Worm (Caenorhabditis elegans) whole organism, L4 larva: ENCODE measurements around the gene F15B9.8.

Source experiments
- F10B5.3 ChIP-seq: sonication (generic microtip); optimal IDR thresholded peaks from 2 replicates; lab custom pipeline; 2016; ENCODE audit warnings: mild to moderate bottlenecking, missing genetic modification characterization, missing compliant biosample characterization
- F37D6.2 ChIP-seq: sonication (generic microtip); optimal IDR thresholded peaks from 2 replicates; lab custom pipeline; 2016; ENCODE audit warnings: mild to moderate bottlenecking, missing genetic modification characterization, missing compliant biosample characterization
- F44E2.7 ChIP-seq: fragments of 200-800 bp; sonication (Bioruptor generic); IDR thresholded peaks from 2 replicates; pipeline ENCODE4 v2.1.2; 2022; ENCODE audit warnings: missing genetic modification characterization, missing compliant biosample characterization
- F49E8.2 ChIP-seq: sonication (generic microtip); optimal IDR thresholded peaks from 2 replicates; lab custom pipeline; 2016; ENCODE audit warnings: missing compliant biosample characterization, mild to moderate bottlenecking, missing genetic modification characterization, borderline replicate concordance
- Y48G9A.11 ChIP-seq: fragments of 200-800 bp; sonication (Bioruptor generic); IDR thresholded peaks from 2 replicates; pipeline ENCODE4 v1.3.6; 2022; ENCODE audit warnings: missing genetic modification reagents, missing genetic modification characterization, missing compliant biosample characterization
- arid-1 ChIP-seq: fragments of 200-800 bp; sonication (Bioruptor generic); conservative IDR thresholded peaks from 2 replicates; pipeline ENCODE4 v1.3.6; 2022; ENCODE audit warnings: missing genetic modification reagents, missing genetic modification characterization, missing compliant biosample characterization
- daf-16 ChIP-seq, 3 experiments: sonication (generic microtip); optimal IDR thresholded peaks; 2 replicates each; lab custom pipeline; 2016 to 2017; ENCODE audit warnings: missing genetic modification characterization in 3 of 3, missing genetic modification reagents in 3 of 3, mild to moderate bottlenecking in 2 of 3, missing compliant biosample characterization in 2 of 3, missing biosample characterization in 1 of 3, moderate library complexity in 1 of 3
- daf-19 ChIP-seq: fragments of 200-800 bp; sonication (Bioruptor generic); conservative IDR thresholded peaks from 2 replicates; pipeline ENCODE4 v1.3.6; 2022; ENCODE audit warnings: missing genetic modification characterization, missing compliant biosample characterization
- dmd-6 ChIP-seq: fragments of 200-800 bp; sonication (Bioruptor generic); IDR thresholded peaks from 2 replicates; pipeline ENCODE4 v1.3.6; 2022; ENCODE audit warnings: missing genetic modification reagents, missing genetic modification characterization, missing compliant biosample characterization
- dmd-9 ChIP-seq: fragments of 200-800 bp; sonication (Bioruptor generic); IDR thresholded peaks from 2 replicates; pipeline ENCODE4 v1.3.6; 2022; ENCODE audit warnings: missing genetic modification reagents, missing genetic modification characterization, missing compliant biosample characterization
- dve-1 ChIP-seq: sonication (generic microtip); optimal IDR thresholded peaks from 2 replicates; lab custom pipeline; 2017; ENCODE audit warnings: antibody characterized with exemption, mild to moderate bottlenecking, missing genetic modification characterization, missing compliant biosample characterization; ENCODE audit not compliant: insufficient read depth
- egl-27 ChIP-seq: sonication (generic microtip); optimal IDR thresholded peaks from 3 replicates; lab custom pipeline; 2017; ENCODE audit warnings: missing biosample characterization, missing genetic modification reagents, missing genetic modification characterization
- egl-43 ChIP-seq: fragments of 200-800 bp; sonication (Bioruptor generic); IDR thresholded peaks from 2 replicates; pipeline ENCODE4 v1.3.6; 2022; ENCODE audit warnings: missing genetic modification reagents, missing genetic modification characterization, missing compliant biosample characterization
- fkh-10 ChIP-seq: fragments of 150-350 bp; optimal IDR thresholded peaks from 2 replicates; lab custom pipeline; 2014; ENCODE audit warnings: missing biosample characterization, missing genetic modification reagents, missing genetic modification characterization
- fos-1 ChIP-seq: fragments of 150-350 bp; optimal IDR thresholded peaks from 2 replicates; lab custom pipeline; 2014; ENCODE audit warnings: missing biosample characterization, missing genetic modification characterization
- hlh-11 ChIP-seq: fragments of 200-800 bp; sonication (Bioruptor generic); optimal IDR thresholded peaks from 2 replicates; lab custom pipeline; 2018; ENCODE audit warnings: mild to moderate bottlenecking, missing genetic modification characterization, missing compliant biosample characterization
- hlh-30 ChIP-seq: sonication (generic microtip); optimal IDR thresholded peaks from 2 replicates; lab custom pipeline; 2017; ENCODE audit warnings: antibody characterized with exemption, mild to moderate bottlenecking, missing genetic modification characterization, missing compliant biosample characterization; ENCODE audit not compliant: insufficient read depth
- hmg-1.1 ChIP-seq: fragments of 200-800 bp; sonication (Bioruptor generic); IDR thresholded peaks from 2 replicates; pipeline ENCODE4 v1.3.6; 2022; ENCODE audit warnings: missing genetic modification reagents, missing genetic modification characterization, missing compliant biosample characterization
- lim-7 ChIP-seq: fragments of 200-800 bp; sonication (Bioruptor generic); IDR thresholded peaks from 2 replicates; pipeline ENCODE4 v1.3.6; 2022; ENCODE audit warnings: missing genetic modification characterization, missing compliant biosample characterization
- lin-1 ChIP-seq: fragments of 200-800 bp; sonication (Bioruptor generic); IDR thresholded peaks from 2 replicates; pipeline ENCODE4 v1.3.6; 2022; ENCODE audit warnings: missing genetic modification reagents, missing genetic modification characterization, missing compliant biosample characterization
- lin-15B ChIP-seq: fragments of 150-350 bp; sonication (generic microtip); optimal IDR thresholded peaks from 3 replicates; lab custom pipeline; 2014; ENCODE audit warnings: missing biosample characterization, missing genetic modification characterization
- lin-38 ChIP-seq: fragments of 200-800 bp; sonication (Bioruptor generic); IDR thresholded peaks from 2 replicates; pipeline ENCODE4 v1.3.6; 2022; ENCODE audit warnings: missing genetic modification reagents, missing genetic modification characterization, missing compliant biosample characterization
- lir-3 ChIP-seq: sonication (generic microtip); optimal IDR thresholded peaks from 2 replicates; lab custom pipeline; 2016; ENCODE audit warnings: mild to moderate bottlenecking, missing genetic modification characterization, missing compliant biosample characterization
- nhr-237 ChIP-seq: sonication (generic microtip); optimal IDR thresholded peaks from 2 replicates; lab custom pipeline; 2017; ENCODE audit warnings: missing biosample characterization, missing genetic modification characterization
- nhr-28 ChIP-seq: fragments of 150-350 bp; optimal IDR thresholded peaks from 2 replicates; lab custom pipeline; 2014; ENCODE audit warnings: missing biosample characterization, missing genetic modification characterization
- nhr-76 ChIP-seq: fragments of 150-350 bp; optimal IDR thresholded peaks from 2 replicates; lab custom pipeline; 2014; ENCODE audit warnings: missing biosample characterization, missing genetic modification characterization
- nhr-77 ChIP-seq: fragments of 150-350 bp; optimal IDR thresholded peaks from 2 replicates; lab custom pipeline; 2014; ENCODE audit warnings: missing biosample characterization, missing genetic modification characterization
- pha-4 ChIP-seq, 2 experiments: fragments of 150-350 bp in 1 of 2; fragments of 200-800 bp in 1 of 2; sonication (Bioruptor generic) in 1 of 2; IDR thresholded peaks in 1 of 2; optimal IDR thresholded peaks in 1 of 2; 2 replicates each; pipeline versions ENCODE4 v1.3.6 to Lab custom; 2014 to 2022; ENCODE audit warnings: missing genetic modification characterization in 2 of 2, missing genetic modification reagents in 2 of 2, missing biosample characterization in 1 of 2, missing compliant biosample characterization in 1 of 2
- php-3 ChIP-seq: fragments of 200-800 bp; sonication (Bioruptor generic); IDR thresholded peaks from 2 replicates; pipeline ENCODE4 v1.3.6; 2022; ENCODE audit warnings: missing genetic modification reagents, missing genetic modification characterization, missing compliant biosample characterization
- pqm-1 ChIP-seq: sonication (generic microtip); optimal IDR thresholded peaks from 2 replicates; lab custom pipeline; 2017; ENCODE audit warnings: missing biosample characterization, missing genetic modification characterization
- rbr-2 ChIP-seq: sonication (generic microtip); optimal IDR thresholded peaks from 2 replicates; lab custom pipeline; 2016; ENCODE audit warnings: missing genotype, missing genetic modification characterization, missing compliant biosample characterization
- saeg-2 ChIP-seq: fragments of 200-800 bp; sonication (Bioruptor generic); IDR thresholded peaks from 2 replicates; pipeline ENCODE4 v1.3.6; 2022; ENCODE audit warnings: missing genetic modification reagents, missing genetic modification characterization, missing compliant biosample characterization
- set-16 ChIP-seq: fragments of 200-800 bp; sonication (Bioruptor generic); IDR thresholded peaks from 2 replicates; pipeline ENCODE4 v1.3.6; 2022; ENCODE audit warnings: missing genetic modification reagents, missing genetic modification characterization, missing compliant biosample characterization
- skn-1 ChIP-seq: fragments of 150-350 bp; optimal IDR thresholded peaks from 2 replicates; lab custom pipeline; 2014; ENCODE audit warnings: missing biosample characterization, missing genetic modification characterization
- snpc-1.2 ChIP-seq: fragments of 200-800 bp; sonication (Bioruptor generic); IDR thresholded peaks from 2 replicates; pipeline ENCODE4 v1.3.6; 2022; ENCODE audit warnings: missing genetic modification reagents, missing genetic modification characterization, missing compliant biosample characterization
- spr-1 ChIP-seq: sonication (generic microtip); optimal IDR thresholded peaks from 2 replicates; lab custom pipeline; 2016; ENCODE audit warnings: mild to moderate bottlenecking, missing genetic modification characterization, missing compliant biosample characterization
- tag-97 ChIP-seq: fragments of 200-800 bp; sonication (Bioruptor generic); IDR thresholded peaks from 2 replicates; pipeline ENCODE4 v1.3.6; 2022; ENCODE audit warnings: missing genetic modification characterization, missing compliant biosample characterization
- unc-130 ChIP-seq: sonication (generic microtip); optimal IDR thresholded peaks from 2 replicates; lab custom pipeline; 2016; ENCODE audit warnings: missing genetic modification reagents, missing genetic modification characterization, missing compliant biosample characterization
- unc-39 ChIP-seq: sonication (generic microtip); optimal IDR thresholded peaks from 2 replicates; lab custom pipeline; 2017; ENCODE audit warnings: missing biosample characterization, missing genetic modification characterization
- zfp-2 ChIP-seq: sonication (generic microtip); optimal IDR thresholded peaks from 2 replicates; lab custom pipeline; 2016; ENCODE audit warnings: mild to moderate bottlenecking, missing genetic modification characterization, missing compliant biosample characterization
- ztf-11 ChIP-seq: fragments of 150-350 bp; optimal IDR thresholded peaks from 2 replicates; lab custom pipeline; 2014; ENCODE audit warnings: missing biosample characterization, missing genetic modification characterization

The F15B9.8 gene

DNA sequence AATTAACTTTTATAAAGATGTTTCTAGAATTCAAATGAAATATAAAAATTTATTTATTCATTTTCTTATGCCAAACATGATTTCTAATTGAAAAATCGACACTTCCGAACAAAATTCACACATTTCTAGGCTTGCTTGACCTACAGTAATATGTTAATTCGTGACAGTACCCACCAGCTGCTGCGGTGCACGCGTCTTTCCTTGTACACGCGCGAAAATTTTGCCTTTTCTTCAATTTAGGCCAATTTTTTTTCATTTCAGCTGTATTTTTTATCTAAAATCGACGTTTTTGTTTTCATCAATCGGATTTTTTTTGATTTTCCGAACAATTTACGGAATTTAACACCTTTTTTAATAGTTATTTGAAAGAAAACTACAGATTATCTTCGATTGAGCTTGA, 11.7 kb downstream of the F15B9.8 start:
- TF ChIP-seq daf-19 (GFP tag; lab: Robert Waterston, UW), result no peak
- peak; percentile 70 for TF ChIP-seq Y48G9A.11
- TF ChIP-seq lin-15B (tag; lab: Kevin White, UChicago), result no peak
- TF ChIP-seq F49E8.2 (tag; lab: Kevin White, UChicago), result peak; percentile 38
- TF ChIP-seq dmd-6 (GFP tag; lab: Robert Waterston, UW), result no peak
- TF ChIP-seq zfp-2 (tag; lab: Kevin White, UChicago), result no peak
- no peak for TF ChIP-seq php-3 (GFP tag; lab: Robert Waterston, UW)
- no peak for TF ChIP-seq ztf-11
- no peak for TF ChIP-seq fos-1 (tag; lab: Kevin White, UChicago)
- no peak for TF ChIP-seq F37D6.2 (tag; lab: Kevin White, UChicago)
- TF ChIP-seq dve-1 (tag; lab: Kevin White, UChicago), result no peak
- no peak for TF ChIP-seq egl-27 (tag; lab: Kevin White, UChicago)
- no peak for TF ChIP-seq set-16 (GFP tag; lab: Robert Waterston, UW)
- no peak for TF ChIP-seq spr-1 (tag; lab: Kevin White, UChicago)
- TF ChIP-seq unc-39 (tag; lab: Kevin White, UChicago), result no peak
- peak; percentile 73 for TF ChIP-seq unc-130 (GFP tag; lab: Kevin White, UChicago)
- no peak for TF ChIP-seq lir-3 (tag; lab: Kevin White, UChicago)

DNA sequence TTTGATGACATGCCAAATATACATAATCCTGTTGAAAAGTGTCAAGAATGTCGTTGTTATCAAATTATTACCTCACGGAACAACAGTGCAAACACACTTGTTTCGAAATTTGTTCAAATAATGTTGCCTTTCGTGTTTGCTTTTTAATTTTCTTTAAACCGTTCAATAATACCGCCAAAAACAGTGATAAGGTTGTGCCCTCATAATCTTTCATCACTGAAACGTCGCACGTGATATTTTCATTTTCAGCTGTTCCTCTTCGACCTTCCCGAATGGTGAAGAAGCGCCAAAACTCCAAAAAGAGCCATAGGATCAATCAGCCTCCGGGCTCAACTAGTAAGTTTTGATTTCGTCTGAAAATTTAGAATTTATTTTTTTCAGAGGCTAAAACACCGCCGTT, 13.7 kb downstream of the F15B9.8 start, which contains the start of gene inft-2:
inft-2 (plus strand) TSS at position 248 of the 400 bp plus-strand sequence.
- peak; percentile 46 for TF ChIP-seq dmd-6 (GFP tag; lab: Robert Waterston, UW)
- 0 out of 2 replicates have a peak, but pooled peaks have one; percentile 10 for TF ChIP-seq lin-1 (GFP tag; lab: Robert Waterston, UW)
- TF ChIP-seq daf-19 (GFP tag; lab: Robert Waterston, UW), result no peak
- no peak for TF ChIP-seq unc-130 (GFP tag; lab: Kevin White, UChicago)
- TF ChIP-seq nhr-76, result no peak
- TF ChIP-seq fkh-10, result no peak
- TF ChIP-seq arid-1 (GFP tag; lab: Robert Waterston, UW), result no peak
- no peak for TF ChIP-seq daf-16 (GFP tag; optimal IDR thresholded peaks at IDR 0.05; lab: Kevin White, UChicago)
- peak; percentile 69 for TF ChIP-seq daf-16 (tag; optimal IDR thresholded peaks at IDR 0.05; lab: Kevin White, UChicago)
- TF ChIP-seq dmd-9, result no peak
- no peak for TF ChIP-seq lin-38 (GFP tag; lab: Robert Waterston, UW)
- TF ChIP-seq tag-97, result no peak
- no peak for TF ChIP-seq hmg-1.1
- no peak for TF ChIP-seq snpc-1.2 (GFP tag; lab: Robert Waterston, UW)
- TF ChIP-seq pqm-1 (tag; lab: Kevin White, UChicago), result peak; percentile 19
- TF ChIP-seq hlh-11 (tag; lab: Kevin White, UChicago), result peak; percentile 33
- TF ChIP-seq dve-1 (tag; lab: Kevin White, UChicago), result peak; percentile 60
- TF ChIP-seq skn-1 (tag; lab: Kevin White, UChicago), result no peak
- TF ChIP-seq nhr-77 (tag; lab: Kevin White, UChicago), result peak; percentile 21
- peak; percentile 35 for TF ChIP-seq nhr-28 (tag; lab: Kevin White, UChicago)
- TF ChIP-seq egl-43 (GFP tag; lab: Robert Waterston, UW), result no peak
- TF ChIP-seq rbr-2 (tag; lab: Kevin White, UChicago), result no peak
- TF ChIP-seq hlh-30 (tag; lab: Kevin White, UChicago), result no peak
- TF ChIP-seq lim-7 (GFP tag; lab: Robert Waterston, UW), result no peak
- no peak for TF ChIP-seq php-3 (GFP tag; lab: Robert Waterston, UW)
- 0 out of 2 replicates have a peak, but pooled peaks have one; percentile 30 for TF ChIP-seq saeg-2 (GFP tag; lab: Robert Waterston, UW)
- TF ChIP-seq pha-4 (GFP tag; IDR thresholded peaks at IDR 0.05; lab: Robert Waterston, UW), result no peak
- no peak for TF ChIP-seq pha-4 (tag; optimal IDR thresholded peaks at IDR 0.05; lab: Kevin White, UChicago)
- TF ChIP-seq nhr-237 (tag; lab: Kevin White, UChicago), result no peak
- no peak for TF ChIP-seq F37D6.2 (tag; lab: Kevin White, UChicago)
- TF ChIP-seq F10B5.3 (tag; lab: Kevin White, UChicago), result no peak
- TF ChIP-seq F44E2.7 (GFP tag; lab: Robert Waterston, UW), result no peak
